Worm (Caenorhabditis elegans) whole organism, late embryonic: Measurements from ENCODE around the gene ZC317.6.

Experiments
- C38D4.7 ChIP-seq: fragments of 200-800 bp; sonication (Bioruptor generic); optimal IDR thresholded peaks from 2 replicates; lab custom pipeline; 2018; ENCODE audit warnings: mild to moderate bottlenecking, missing genetic modification characterization, moderate library complexity, missing compliant biosample characterization
- F13H6.1 ChIP-seq: sonication (generic microtip); optimal IDR thresholded peaks from 2 replicates; lab custom pipeline; 2016; ENCODE audit warnings: missing genetic modification characterization, missing compliant biosample characterization
- K02D7.2 ChIP-seq: sonication (generic microtip); optimal IDR thresholded peaks from 2 replicates; lab custom pipeline; 2017; ENCODE audit warnings: mild to moderate bottlenecking, missing genetic modification characterization, missing compliant biosample characterization
- T23F11.4 ChIP-seq: fragments of 200-800 bp; sonication (Bioruptor generic); optimal IDR thresholded peaks from 2 replicates; lab custom pipeline; 2018; ENCODE audit warnings: mild to moderate bottlenecking, missing genetic modification characterization, missing compliant biosample characterization
- Y22D7AL.16 ChIP-seq: sonication (generic microtip); optimal IDR thresholded peaks from 2 replicates; lab custom pipeline; 2016; ENCODE audit warnings: missing genetic modification characterization, missing compliant biosample characterization
- ahr-1 ChIP-seq: sonication (generic microtip); optimal IDR thresholded peaks from 2 replicates; lab custom pipeline; 2016; ENCODE audit warnings: missing genetic modification characterization, missing compliant biosample characterization
- ceh-14 ChIP-seq: sonication (generic microtip); optimal IDR thresholded peaks from 2 replicates; lab custom pipeline; 2016; ENCODE audit warnings: missing genotype, missing genetic modification characterization, missing compliant biosample characterization
- ceh-2 ChIP-seq: sonication (generic microtip); optimal IDR thresholded peaks from 2 replicates; lab custom pipeline; 2016; ENCODE audit warnings: missing genotype, missing genetic modification characterization, missing compliant biosample characterization
- ceh-24 ChIP-seq: sonication (generic microtip); optimal IDR thresholded peaks from 2 replicates; lab custom pipeline; 2016; ENCODE audit warnings: mild to moderate bottlenecking, missing genetic modification characterization, missing compliant biosample characterization
- ceh-31 ChIP-seq: sonication (generic microtip); optimal IDR thresholded peaks from 2 replicates; lab custom pipeline; 2016; ENCODE audit warnings: missing genetic modification characterization, missing compliant biosample characterization
- ceh-6 ChIP-seq: fragments of 200-800 bp; sonication (Bioruptor generic); optimal IDR thresholded peaks from 2 replicates; lab custom pipeline; 2018; ENCODE audit warnings: mild to moderate bottlenecking, missing genetic modification characterization, missing compliant biosample characterization
- ceh-9 ChIP-seq: sonication (generic microtip); optimal IDR thresholded peaks from 2 replicates; lab custom pipeline; 2016; ENCODE audit warnings: mild to moderate bottlenecking, missing genetic modification characterization, inconsistent platforms, missing compliant biosample characterization
- dmd-4 ChIP-seq: sonication (generic microtip); optimal IDR thresholded peaks from 2 replicates; lab custom pipeline; 2016; ENCODE audit warnings: borderline replicate concordance, missing genetic modification characterization, missing compliant biosample characterization
- dve-1 ChIP-seq: sonication (generic microtip); optimal IDR thresholded peaks from 2 replicates; lab custom pipeline; 2017; ENCODE audit warnings: antibody characterized with exemption, mild to moderate bottlenecking, missing genetic modification characterization, missing compliant biosample characterization
- elt-2 ChIP-seq: sonication (generic microtip); optimal IDR thresholded peaks from 2 replicates; lab custom pipeline; 2016; ENCODE audit warnings: missing genetic modification reagents, missing genetic modification characterization, missing compliant biosample characterization
- eyg-1 ChIP-seq: sonication (generic microtip); optimal IDR thresholded peaks from 2 replicates; lab custom pipeline; 2016; ENCODE audit warnings: missing genotype, missing genetic modification characterization, missing compliant biosample characterization
- fkh-6 ChIP-seq: sonication (generic microtip); optimal IDR thresholded peaks from 2 replicates; lab custom pipeline; 2016; ENCODE audit warnings: missing genetic modification characterization, missing compliant biosample characterization
- gmeb-2 ChIP-seq: sonication (generic microtip); optimal IDR thresholded peaks from 2 replicates; lab custom pipeline; 2016; ENCODE audit warnings: missing genetic modification characterization, inconsistent platforms, missing compliant biosample characterization
- hlh-13 ChIP-seq: fragments of 200-800 bp; sonication (Bioruptor generic); optimal IDR thresholded peaks from 2 replicates; lab custom pipeline; 2018; ENCODE audit warnings: mild to moderate bottlenecking, missing genetic modification characterization, missing compliant biosample characterization
- hlh-15 ChIP-seq: sonication (generic microtip); optimal IDR thresholded peaks from 2 replicates; lab custom pipeline; 2016; ENCODE audit warnings: missing genetic modification characterization, missing compliant biosample characterization
- hlh-30 ChIP-seq: sonication (generic microtip); optimal IDR thresholded peaks from 2 replicates; lab custom pipeline; 2017; ENCODE audit warnings: antibody characterized with exemption, missing genetic modification characterization, missing compliant biosample characterization; ENCODE audit not compliant: insufficient read depth
- hlh-6 ChIP-seq: sonication (generic microtip); optimal IDR thresholded peaks from 2 replicates; lab custom pipeline; 2016; ENCODE audit warnings: missing genotype, missing genetic modification characterization, missing compliant biosample characterization
- hlh-8 ChIP-seq: sonication (generic microtip); optimal IDR thresholded peaks from 2 replicates; lab custom pipeline; 2016; ENCODE audit warnings: missing genotype, missing genetic modification characterization, missing compliant biosample characterization
- lin-11 ChIP-seq: fragments of 200-800 bp; sonication (Bioruptor generic); optimal IDR thresholded peaks from 2 replicates; lab custom pipeline; 2018; ENCODE audit warnings: mild to moderate bottlenecking, missing genetic modification characterization, missing compliant biosample characterization
- mec-3 ChIP-seq: sonication (generic microtip); optimal IDR thresholded peaks from 2 replicates; lab custom pipeline; 2016; ENCODE audit warnings: borderline replicate concordance, missing genetic modification characterization, missing compliant biosample characterization
- odd-2 ChIP-seq: sonication (generic microtip); optimal IDR thresholded peaks from 2 replicates; lab custom pipeline; 2017; ENCODE audit warnings: antibody characterized with exemption, mild to moderate bottlenecking, missing genetic modification characterization, missing compliant biosample characterization
- pag-3 ChIP-seq: sonication (generic microtip); optimal IDR thresholded peaks from 2 replicates; lab custom pipeline; 2016; ENCODE audit warnings: missing compliant biosample characterization, missing genetic modification characterization, borderline replicate concordance
- pat-9 ChIP-seq: fragments of 200-800 bp; sonication (Bioruptor generic); optimal IDR thresholded peaks from 2 replicates; lab custom pipeline; 2018; ENCODE audit warnings: mild to moderate bottlenecking, missing genetic modification characterization, moderate library complexity, missing compliant biosample characterization
- pax-1 ChIP-seq: fragments of 150-350 bp; optimal IDR thresholded peaks from 2 replicates; lab custom pipeline; 2014; ENCODE audit warnings: missing biosample characterization, missing genetic modification characterization
- pha-2 ChIP-seq: sonication (generic microtip); optimal IDR thresholded peaks from 2 replicates; lab custom pipeline; 2017; ENCODE audit warnings: mild to moderate bottlenecking, missing genetic modification characterization, missing compliant biosample characterization
- pqm-1 ChIP-seq: sonication (generic microtip); optimal IDR thresholded peaks from 2 replicates; lab custom pipeline; 2016; ENCODE audit warnings: missing genetic modification characterization, missing compliant biosample characterization
- sox-4 ChIP-seq: sonication (generic microtip); optimal IDR thresholded peaks from 2 replicates; lab custom pipeline; 2017; ENCODE audit warnings: mild to moderate bottlenecking, missing genetic modification characterization, inconsistent platforms, missing compliant biosample characterization
- syd-9 ChIP-seq: sonication (generic microtip); optimal IDR thresholded peaks from 2 replicates; lab custom pipeline; 2016; ENCODE audit warnings: mild to moderate bottlenecking, missing genetic modification characterization, moderate library complexity, missing compliant biosample characterization
- tbx-2 ChIP-seq: sonication (generic microtip); optimal IDR thresholded peaks from 2 replicates; lab custom pipeline; 2016; ENCODE audit warnings: missing genetic modification characterization, missing compliant biosample characterization
- unc-3 ChIP-seq, 2 experiments: fragments of 200-800 bp in 1 of 2; sonication (Bioruptor generic) in 1 of 2; sonication (generic microtip) in 1 of 2; conservative IDR thresholded peaks in 1 of 2; optimal IDR thresholded peaks in 1 of 2; 2 replicates each; pipeline versions ENCODE4 v1.3.6 to Lab custom; 2016 to 2022; ENCODE audit warnings: missing compliant biosample characterization in 2 of 2, missing genetic modification characterization in 2 of 2, missing genetic modification reagents in 1 of 2
- unc-55 ChIP-seq: sonication (generic microtip); optimal IDR thresholded peaks from 2 replicates; lab custom pipeline; 2017; ENCODE audit warnings: missing biosample characterization, missing genetic modification reagents, missing genetic modification characterization
- unc-86 ChIP-seq: sonication (generic microtip); optimal IDR thresholded peaks from 2 replicates; lab custom pipeline; 2016; ENCODE audit warnings: missing genetic modification characterization, missing compliant biosample characterization
- zip-5 ChIP-seq: sonication (generic microtip); optimal IDR thresholded peaks from 2 replicates; lab custom pipeline; 2016; ENCODE audit warnings: missing genetic modification characterization, missing compliant biosample characterization

The ZC317.6 gene

ce11 chrV:5459806-5460205 lies 8.6 kb downstream of the ZC317.6 start, which contains the start of gene ZC317.2:
Gene ZC317.2 (plus strand): TSS chrV:5460106.
- TF ChIP-seq C38D4.7 (no peak), hlh-13 (GFP tag; lab: Kevin White, UChicago) (no peak), zip-5 (tag; lab: Kevin White, UChicago) (no peak), lin-11 (no peak), ceh-24 (tag; lab: Kevin White, UChicago) (no peak), hlh-6 (tag; lab: Kevin White, UChicago) (no peak), F13H6.1 (no peak), sox-4 (tag; lab: Kevin White, UChicago) (no peak), dmd-4 (tag; lab: Kevin White, UChicago) (no peak), fkh-6 (tag; lab: Kevin White, UChicago) (no peak), unc-55 (GFP tag; lab: Kevin White, UChicago) (no peak), pha-2 (tag; lab: Kevin White, UChicago) (no peak), pqm-1 (no peak), mec-3 (tag; lab: Kevin White, UChicago) (no peak), ceh-14 (no peak), hlh-15 (no peak), unc-3 (GFP tag; conservative IDR thresholded peaks at IDR 0.05; lab: Robert Waterston, UW) (no peak), unc-3 (tag; optimal IDR thresholded peaks at IDR 0.05; lab: Kevin White, UChicago) (no peak), gmeb-2 (tag; lab: Kevin White, UChicago) (no peak), eyg-1 (no peak)

- TF ChIP-seq ceh-2 (tag; lab: Kevin White, UChicago) (no peak), pax-1 (tag; lab: Kevin White, UChicago) (no peak), fkh-6 (tag; lab: Kevin White, UChicago) (no peak), elt-2 (tag; lab: Kevin White, UChicago) (no peak), odd-2 (tag; lab: Kevin White, UChicago) (no peak), ahr-1 (tag; lab: Kevin White, UChicago) (no peak), ceh-9 (tag; lab: Kevin White, UChicago) (no peak)
Measured at ce11 chrV:5454955-5455354, 13.4 kb downstream of the ZC317.6 start.

- TF ChIP-seq syd-9 (tag; lab: Kevin White, UChicago): no peak
- TF ChIP-seq dve-1 (tag; lab: Kevin White, UChicago): no peak
- no peak for TF ChIP-seq hlh-30 (tag; lab: Kevin White, UChicago)
- no peak for TF ChIP-seq hlh-8 (tag; lab: Kevin White, UChicago)
- no peak for TF ChIP-seq ceh-2 (tag; lab: Kevin White, UChicago)
- TF ChIP-seq unc-55 (GFP tag; lab: Kevin White, UChicago): no peak
Measured at ce11 chrV:5453615-5454014, 14.8 kb downstream of the ZC317.6 start, which contains the start of gene glc-3. Gene glc-3 (minus strand): TSS chrV:5453715.

- no peak for TF ChIP-seq tbx-2 (tag; lab: Kevin White, UChicago)
- TF ChIP-seq pat-9 (tag; lab: Kevin White, UChicago): no peak
- no peak for TF ChIP-seq syd-9 (tag; lab: Kevin White, UChicago)
- no peak for TF ChIP-seq hlh-15
- no peak for TF ChIP-seq ceh-31 (tag; lab: Kevin White, UChicago)
- TF ChIP-seq sox-4 (tag; lab: Kevin White, UChicago): no peak
- TF ChIP-seq hlh-6 (tag; lab: Kevin White, UChicago): no peak
Measured at ce11 chrV:5450742-5451141, 17.6 kb downstream of the ZC317.6 start.

- TF ChIP-seq ceh-14: no peak
- no peak for TF ChIP-seq ceh-6 (GFP tag; lab: Kevin White, UChicago)
- no peak for TF ChIP-seq pag-3 (tag; lab: Kevin White, UChicago)
- no peak for TF ChIP-seq unc-86 (tag; lab: Kevin White, UChicago)
- TF ChIP-seq sox-4 (tag; lab: Kevin White, UChicago): no peak
- no peak for TF ChIP-seq eyg-1
- TF ChIP-seq hlh-8 (tag; lab: Kevin White, UChicago): no peak
- no peak for TF ChIP-seq T23F11.4
- TF ChIP-seq hlh-15: no peak
- TF ChIP-seq Y22D7AL.16 (tag; lab: Kevin White, UChicago): no peak
- no peak for TF ChIP-seq elt-2 (tag; lab: Kevin White, UChicago)
- TF ChIP-seq dmd-4 (tag; lab: Kevin White, UChicago): no peak
- TF ChIP-seq K02D7.2 (tag; lab: Kevin White, UChicago): no peak
- no peak for TF ChIP-seq syd-9 (tag; lab: Kevin White, UChicago)
Measured at ce11 chrV:5447057-5447456, 21.3 kb downstream of the ZC317.6 start.
